Worm (Caenorhabditis elegans) whole organism, late embryonic: ENCODE results near the gene sod-5.

Experiments
- F13H6.1 ChIP-seq: sonication (generic microtip); optimal IDR thresholded peaks from 2 replicates; lab custom pipeline; 2016; ENCODE audit warnings: missing genetic modification characterization, missing compliant biosample characterization
- ets-4 ChIP-seq: sonication (generic microtip); optimal IDR thresholded peaks from 2 replicates; lab custom pipeline; 2016; ENCODE audit warnings: missing genetic modification characterization, missing compliant biosample characterization
- fkh-6 ChIP-seq: sonication (generic microtip); optimal IDR thresholded peaks from 2 replicates; lab custom pipeline; 2016; ENCODE audit warnings: missing genetic modification characterization, missing compliant biosample characterization
- hlh-6 ChIP-seq: sonication (generic microtip); optimal IDR thresholded peaks from 2 replicates; lab custom pipeline; 2016; ENCODE audit warnings: missing genotype, missing genetic modification characterization, missing compliant biosample characterization
- nfya-1 ChIP-seq: sonication (generic microtip); optimal IDR thresholded peaks from 2 replicates; lab custom pipeline; 2017; ENCODE audit warnings: missing genetic modification characterization, mild to moderate bottlenecking, missing compliant biosample characterization, antibody characterized with exemption, moderate library complexity
- nhr-11 ChIP-seq: fragments of 150-350 bp; optimal IDR thresholded peaks from 2 replicates; lab custom pipeline; 2014; ENCODE audit warnings: missing biosample characterization, missing genetic modification characterization
- pqm-1 ChIP-seq: sonication (generic microtip); optimal IDR thresholded peaks from 2 replicates; lab custom pipeline; 2016; ENCODE audit warnings: missing genetic modification characterization, missing compliant biosample characterization

DNA sequence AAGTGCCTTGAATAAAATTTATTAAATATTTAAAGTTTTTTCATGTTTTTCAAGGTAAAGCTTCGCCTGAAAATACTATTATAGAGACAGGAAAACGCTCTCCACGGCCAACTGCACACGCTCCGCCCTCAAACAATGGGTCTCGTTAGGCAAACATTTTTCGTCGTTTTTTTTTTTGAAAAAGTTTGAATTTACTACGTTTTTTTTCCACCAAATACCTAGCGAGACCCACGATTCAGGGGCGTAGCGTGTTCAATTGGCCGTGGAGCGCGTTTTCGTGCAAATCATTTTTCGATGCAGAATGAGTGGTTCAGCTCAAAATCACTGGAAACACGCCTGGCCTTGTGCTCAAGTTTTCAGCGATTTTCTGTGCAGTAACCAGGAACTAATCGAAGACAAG lies 50.4 kb downstream of the sod-5 start, which contains the start of gene W06B4.2:
- no peak for TF ChIP-seq fkh-6 (tag; lab: Kevin White, UChicago)
- TF ChIP-seq ets-4 (tag; lab: Kevin White, UChicago), result no peak
- TF ChIP-seq hlh-6 (tag; lab: Kevin White, UChicago), result no peak
- TF ChIP-seq F13H6.1, result no peak
- no peak for TF ChIP-seq pqm-1
- no peak for TF ChIP-seq nhr-11 (tag; lab: Kevin White, UChicago)
- no peak for TF ChIP-seq nfya-1
